Worm (Caenorhabditis elegans) whole organism, L1 larva: ENCODE measurements around the gene ZK856.5.

Source experiments
- Y116A8C.19 ChIP-seq: sonication (generic microtip); optimal IDR thresholded peaks from 2 replicates; lab custom pipeline; 2016; ENCODE audit warnings: missing compliant biosample characterization, missing genetic modification characterization, borderline replicate concordance
- egl-27 ChIP-seq, 2 experiments: fragments of 150-350 bp in 1 of 2; sonication (generic microtip); optimal IDR thresholded peaks; 3 replicates each; lab custom pipeline; 2017 to 2018; ENCODE audit warnings: missing biosample characterization in 2 of 2, missing genetic modification characterization in 2 of 2, missing genetic modification reagents in 2 of 2
- fkh-8 ChIP-seq: sonication (generic microtip); optimal IDR thresholded peaks from 2 replicates; lab custom pipeline; 2016; ENCODE audit warnings: mild to moderate bottlenecking, missing genetic modification characterization, missing compliant biosample characterization
- irx-1 ChIP-seq: sonication (generic microtip); optimal IDR thresholded peaks from 2 replicates; lab custom pipeline; 2016; ENCODE audit warnings: missing genetic modification characterization, missing compliant biosample characterization
- mep-1 ChIP-seq: fragments of 150-350 bp; optimal IDR thresholded peaks from 2 replicates; lab custom pipeline; 2014; ENCODE audit warnings: missing biosample characterization, missing genetic modification characterization
- nhr-76 ChIP-seq: sonication (generic microtip); optimal IDR thresholded peaks from 2 replicates; lab custom pipeline; 2017; ENCODE audit warnings: missing biosample characterization, missing genetic modification characterization
- rnt-1 ChIP-seq: sonication (generic microtip); optimal IDR thresholded peaks from 2 replicates; lab custom pipeline; 2016; ENCODE audit warnings: mild to moderate bottlenecking, missing genetic modification characterization, moderate library complexity, missing compliant biosample characterization
- snpc-4 ChIP-seq: fragments of 150-350 bp; optimal IDR thresholded peaks from 2 replicates; lab custom pipeline; 2014; ENCODE audit warnings: missing biosample characterization, missing genetic modification characterization
- sup-37 ChIP-seq: fragments of 200-800 bp; sonication (Bioruptor generic); optimal IDR thresholded peaks from 2 replicates; lab custom pipeline; 2018; ENCODE audit warnings: mild to moderate bottlenecking, missing genetic modification characterization, missing compliant biosample characterization
- tbx-2 ChIP-seq: sonication (generic microtip); optimal IDR thresholded peaks from 2 replicates; lab custom pipeline; 2016; ENCODE audit warnings: missing genetic modification characterization, missing compliant biosample characterization
- tlp-1 ChIP-seq: fragments of 150-350 bp; optimal IDR thresholded peaks from 2 replicates; lab custom pipeline; 2014; ENCODE audit warnings: missing biosample characterization, missing genetic modification characterization
- unc-130 ChIP-seq: fragments of 150-350 bp; optimal IDR thresholded peaks from 2 replicates; lab custom pipeline; 2017; ENCODE audit warnings: missing biosample characterization, missing genetic modification characterization, inconsistent platforms
- unc-62 ChIP-seq: fragments of 150-350 bp; optimal IDR thresholded peaks from 2 replicates; lab custom pipeline; 2014; ENCODE audit warnings: missing biosample characterization, missing genetic modification reagents, missing genetic modification characterization
- xbp-1 ChIP-seq: sonication (generic microtip); optimal IDR thresholded peaks from 2 replicates; lab custom pipeline; 2016; ENCODE audit warnings: missing genetic modification characterization, missing compliant biosample characterization

DNA sequence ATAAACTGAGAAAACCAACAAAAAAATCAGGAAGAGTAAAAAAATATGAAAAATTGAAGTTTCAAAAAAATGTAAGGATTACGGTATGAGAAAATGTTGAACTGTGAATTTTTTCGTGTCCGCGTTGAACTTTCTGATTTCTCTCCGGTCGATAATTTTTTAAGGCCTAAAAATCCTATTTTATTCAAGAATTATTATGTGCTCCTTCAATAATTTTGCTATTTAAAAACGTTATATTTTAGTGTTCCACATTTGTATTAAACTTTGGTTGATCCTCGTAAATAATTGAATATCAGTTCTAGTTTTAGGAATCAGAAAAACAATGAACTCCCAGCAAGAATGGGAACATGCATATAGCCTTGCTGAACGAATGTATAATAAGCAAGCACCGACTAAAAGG, 22.7 kb upstream of the ZK856.5 start, which contains the start of gene hpo-40:
- TF ChIP-seq fkh-8 (tag; lab: Kevin White, UChicago) (no peak), sup-37 (no peak), Y116A8C.19 (no peak), irx-1 (tag; lab: Kevin White, UChicago) (no peak), tbx-2 (tag; lab: Kevin White, UChicago) (no peak), xbp-1 (tag; lab: Kevin White, UChicago) (no peak), snpc-4 (tag; lab: Kevin White, UChicago) (no peak), rnt-1 (no peak), nhr-76 (tag; lab: Kevin White, UChicago) (no peak), mep-1 (no peak), egl-27 (tag; optimal IDR thresholded peaks at IDR 0.05; lab: Kevin White, UChicago) (no peak), unc-62 (no peak), tlp-1 (no peak), unc-130 (tag; lab: Kevin White, UChicago) (no peak)
